Fruit fly (Drosophila melanogaster) whole organism, embryonic: Measurements from ENCODE around the gene obst-F.
A peak's percentile ranks its signal among the peaks of the same experiment; 100 is the strongest.

Experiments
- BEAF-32 ChIP-seq: fragments of 200-800 bp; sonication (Bioruptor generic); optimal IDR thresholded peaks from 3 replicates; lab custom pipeline; 2017; ENCODE audit warnings: missing biosample characterization, missing genetic modification characterization, mild to moderate bottlenecking, moderate library complexity, missing genetic modification reagents
- CG10147 ChIP-seq: fragments of 200-800 bp; sonication (Bioruptor generic); optimal IDR thresholded peaks from 2 replicates; lab custom pipeline; 2019; ENCODE audit warnings: missing biosample characterization, mild to moderate bottlenecking, missing genetic modification characterization, moderate library complexity
- CG10979 ChIP-seq: fragments of 200-800 bp; sonication (Bioruptor generic); optimal IDR thresholded peaks from 2 replicates; lab custom pipeline; 2018; ENCODE audit warnings: missing biosample characterization, mild to moderate bottlenecking, missing genetic modification characterization, moderate library complexity
- CG11398 ChIP-seq: fragments of 200-800 bp; sonication (Bioruptor generic); optimal IDR thresholded peaks from 2 replicates; lab custom pipeline; 2016; ENCODE audit warnings: missing biosample characterization, missing genetic modification characterization
- CG13287 ChIP-seq: fragments of 200-800 bp; sonication (Bioruptor generic); IDR thresholded peaks from 2 replicates; pipeline ENCODE4 v1.3.6; 2022; ENCODE audit warnings: missing biosample characterization, missing genetic modification characterization; ENCODE audit not compliant: partially characterized antibody
- CG14014 ChIP-seq: fragments of 200-800 bp; sonication (Bioruptor generic); IDR thresholded peaks from 2 replicates; pipeline ENCODE4 v1.3.6; 2022; ENCODE audit warnings: missing biosample characterization, missing genetic modification characterization
- CG15011 ChIP-seq: fragments of 200-800 bp; sonication (Bioruptor generic); optimal IDR thresholded peaks from 3 replicates; lab custom pipeline; 2018; ENCODE audit warnings: missing biosample characterization, mild to moderate bottlenecking, missing genetic modification characterization
- CG15479 ChIP-seq: fragments of 200-800 bp; sonication (Bioruptor generic); optimal IDR thresholded peaks from 3 replicates; lab custom pipeline; 2019; ENCODE audit warnings: missing biosample characterization, mild to moderate bottlenecking, missing genetic modification characterization, moderate library complexity
- CG15514 ChIP-seq: fragments of 200-800 bp; sonication (Bioruptor generic); optimal IDR thresholded peaks from 3 replicates; lab custom pipeline; 2017; ENCODE audit warnings: missing biosample characterization, missing genetic modification characterization, mild to moderate bottlenecking, moderate library complexity, missing genetic modification reagents
- CG17361 ChIP-seq: fragments of 200-800 bp; sonication (Bioruptor generic); IDR thresholded peaks from 3 replicates; pipeline ENCODE4 v1.3.6; 2022; ENCODE audit warnings: missing biosample characterization, missing genetic modification characterization
- CG17912 ChIP-seq: fragments of 200-800 bp; sonication (Bioruptor generic); optimal IDR thresholded peaks from 2 replicates; lab custom pipeline; 2018; ENCODE audit warnings: missing biosample characterization, mild to moderate bottlenecking, missing genetic modification characterization
- CG2875 ChIP-seq: fragments of 200-800 bp; sonication (Bioruptor generic); optimal IDR thresholded peaks from 2 replicates; lab custom pipeline; 2017; ENCODE audit warnings: missing biosample characterization, mild to moderate bottlenecking, missing genetic modification characterization, missing genetic modification reagents
- CG31224 ChIP-seq: fragments of 200-800 bp; sonication (Bioruptor generic); IDR thresholded peaks from 2 replicates; pipeline ENCODE4 v1.3.6; 2022; ENCODE audit warnings: missing biosample characterization, missing genetic modification characterization
- CG3163 ChIP-seq: fragments of 200-800 bp; sonication (Bioruptor generic); optimal IDR thresholded peaks from 3 replicates; lab custom pipeline; 2016; ENCODE audit warnings: missing biosample characterization, missing genetic modification characterization
- CG42726 ChIP-seq: fragments of 200-800 bp; sonication (Bioruptor generic); IDR thresholded peaks from 2 replicates; pipeline ENCODE4 v1.3.6; 2022; ENCODE audit warnings: missing biosample characterization, missing genetic modification characterization; ENCODE audit not compliant: partially characterized antibody
- CG7271 ChIP-seq: fragments of 200-800 bp; sonication (Bioruptor generic); optimal IDR thresholded peaks from 2 replicates; lab custom pipeline; 2018; ENCODE audit warnings: missing biosample characterization, mild to moderate bottlenecking, missing genetic modification characterization, moderate library complexity
- CHES-1-like ChIP-seq: fragments of 200-800 bp; sonication (Bioruptor generic); optimal IDR thresholded peaks from 2 replicates; lab custom pipeline; 2016; ENCODE audit warnings: missing biosample characterization, missing genetic modification characterization
- Camta ChIP-seq: fragments of 200-800 bp; sonication (Bioruptor generic); optimal IDR thresholded peaks from 2 replicates; lab custom pipeline; 2016; ENCODE audit warnings: missing biosample characterization, missing genetic modification characterization
- D ChIP-seq, 2 experiments: fragments of 200-800 bp in 1 of 2; fragments of >200 bp in 1 of 2; sonication (Bioruptor generic) in 1 of 2; optimal IDR thresholded peaks; 2 replicates in 1 of 2; 3 replicates in 1 of 2; lab custom pipeline; 2017; ENCODE audit warnings: mild to moderate bottlenecking in 1 of 2, missing biosample characterization in 1 of 2, missing genetic modification characterization in 1 of 2, missing genetic modification reagents in 1 of 2
- Dbx ChIP-seq: fragments of 200-800 bp; sonication (Bioruptor generic); IDR thresholded peaks from 3 replicates; pipeline ENCODE4 v1.3.6; 2022; ENCODE audit warnings: missing biosample characterization, missing genetic modification characterization
- E2f1 ChIP-seq: fragments of 200-800 bp; sonication (Bioruptor generic); IDR thresholded peaks from 2 replicates; pipeline ENCODE4 v1.3.6; 2022; ENCODE audit warnings: missing biosample characterization, missing genetic modification characterization
- Gsc ChIP-seq: fragments of 200-800 bp; sonication (Bioruptor generic); IDR thresholded peaks from 2 replicates; pipeline ENCODE4 v1.3.6; 2022; ENCODE audit warnings: missing biosample characterization, missing genetic modification characterization
- Oli ChIP-seq: fragments of 200-800 bp; sonication (Bioruptor generic); optimal IDR thresholded peaks from 2 replicates; lab custom pipeline; 2018; ENCODE audit warnings: missing biosample characterization, mild to moderate bottlenecking, missing genetic modification characterization, moderate library complexity
- Optix ChIP-seq: fragments of 200-800 bp; sonication (Bioruptor generic); IDR thresholded peaks from 3 replicates; pipeline ENCODE4 v1.3.6; 2022; ENCODE audit warnings: missing biosample characterization, missing genetic modification characterization
- Side ChIP-seq: fragments of 200-800 bp; sonication (Bioruptor generic); optimal IDR thresholded peaks from 2 replicates; lab custom pipeline; 2016; ENCODE audit warnings: missing biosample characterization, missing genetic modification characterization
- YL-1 ChIP-seq: fragments of 200-800 bp; sonication (Bioruptor generic); optimal IDR thresholded peaks from 3 replicates; lab custom pipeline; 2017; ENCODE audit warnings: missing biosample characterization, mild to moderate bottlenecking, missing genetic modification characterization
- aop ChIP-seq: fragments of 200-800 bp; sonication (Bioruptor generic); IDR thresholded peaks from 2 replicates; pipeline ENCODE4 v1.3.6; 2022; ENCODE audit warnings: missing biosample characterization, missing genetic modification characterization
- ap ChIP-seq: fragments of 200-800 bp; sonication (Bioruptor generic); IDR thresholded peaks from 2 replicates; pipeline ENCODE4 v1.3.6; 2022; ENCODE audit warnings: missing biosample characterization, missing genetic modification characterization
- az2 ChIP-seq: fragments of 200-800 bp; sonication (Bioruptor generic); optimal IDR thresholded peaks from 3 replicates; lab custom pipeline; 2016; ENCODE audit warnings: missing biosample characterization, missing genetic modification characterization
- cato ChIP-seq: fragments of 200-800 bp; sonication (Bioruptor generic); optimal IDR thresholded peaks from 2 replicates; lab custom pipeline; 2016; ENCODE audit warnings: missing biosample characterization, missing genetic modification characterization, borderline replicate concordance
- esg ChIP-seq: fragments of 200-800 bp; sonication (Bioruptor generic); conservative IDR thresholded peaks from 2 replicates; pipeline ENCODE4 v1.3.6; 2022; ENCODE audit warnings: missing biosample characterization, missing genetic modification characterization
- eve ChIP-seq, 2 experiments: fragments of >200 bp; optimal IDR thresholded peaks; 2 replicates each; lab custom pipeline; 2017; ENCODE audit warnings: missing biosample characterization in 2 of 2, missing genetic modification characterization in 2 of 2
- ftz-f1 ChIP-seq: fragments of 200-800 bp; sonication (Bioruptor generic); optimal IDR thresholded peaks from 2 replicates; lab custom pipeline; 2016; ENCODE audit warnings: missing biosample characterization, missing genetic modification characterization
- grau ChIP-seq: fragments of 200-800 bp; optimal IDR thresholded peaks from 3 replicates; lab custom pipeline; 2019; ENCODE audit warnings: missing biosample characterization, mild to moderate bottlenecking, missing genetic modification characterization, moderate library complexity
- h ChIP-seq: fragments of >200 bp; optimal IDR thresholded peaks from 2 replicates; lab custom pipeline; 2017
- hb ChIP-seq: fragments of 200-800 bp; sonication (Bioruptor generic); IDR thresholded peaks from 3 replicates; pipeline ENCODE4 v1.3.6; 2022; ENCODE audit warnings: missing biosample characterization, missing genetic modification characterization; ENCODE audit not compliant: partially characterized antibody
- hth ChIP-seq: fragments of >200 bp; optimal IDR thresholded peaks from 2 replicates; lab custom pipeline; 2017; ENCODE audit warnings: inconsistent platforms
- ind ChIP-seq: fragments of 200-800 bp; sonication (Bioruptor generic); optimal IDR thresholded peaks from 3 replicates; lab custom pipeline; 2016; ENCODE audit warnings: missing biosample characterization, missing genetic modification characterization
- mirr ChIP-seq: fragments of 200-800 bp; sonication (Bioruptor generic); optimal IDR thresholded peaks from 3 replicates; lab custom pipeline; 2018; ENCODE audit warnings: missing biosample characterization, mild to moderate bottlenecking, missing genetic modification characterization
- nmo ChIP-seq: fragments of 200-800 bp; sonication (Bioruptor generic); optimal IDR thresholded peaks from 2 replicates; lab custom pipeline; 2018; ENCODE audit warnings: missing biosample characterization, mild to moderate bottlenecking, missing genetic modification characterization, moderate library complexity
- otp ChIP-seq: fragments of 200-800 bp; sonication (Bioruptor generic); IDR thresholded peaks from 3 replicates; pipeline ENCODE4, ENCODE4 v1.3.6; 2022; ENCODE audit warnings: missing biosample characterization, missing genetic modification characterization
- phol ChIP-seq: fragments of 200-800 bp; sonication (Bioruptor generic); optimal IDR thresholded peaks from 3 replicates; lab custom pipeline; 2018; ENCODE audit warnings: missing biosample characterization, mild to moderate bottlenecking, missing genetic modification characterization, moderate library complexity
- row ChIP-seq: fragments of 200-800 bp; sonication (Bioruptor generic); IDR thresholded peaks from 3 replicates; pipeline ENCODE4 v1.3.6; 2022; ENCODE audit warnings: missing biosample characterization, missing genetic modification characterization
- shn ChIP-seq: fragments of 200-800 bp; sonication (Bioruptor generic); optimal IDR thresholded peaks from 3 replicates; lab custom pipeline; 2016; ENCODE audit warnings: missing biosample characterization, missing genetic modification characterization
- slbo ChIP-seq: fragments of 200-800 bp; sonication (Bioruptor generic); IDR thresholded peaks from 2 replicates; pipeline ENCODE4 v1.3.6; 2022; ENCODE audit warnings: missing biosample characterization, missing genetic modification characterization
- sr ChIP-seq: fragments of 200-800 bp; sonication (Bioruptor generic); IDR thresholded peaks from 3 replicates; pipeline ENCODE4 v1.3.6; 2022; ENCODE audit warnings: missing biosample characterization, missing genetic modification characterization
- tap ChIP-seq: fragments of 200-800 bp; optimal IDR thresholded peaks from 3 replicates; lab custom pipeline; 2019; ENCODE audit warnings: missing biosample characterization, mild to moderate bottlenecking, missing genetic modification characterization, moderate library complexity
- zfh2 ChIP-seq: fragments of 200-800 bp; sonication (Bioruptor generic); optimal IDR thresholded peaks from 2 replicates; lab custom pipeline; 2016; ENCODE audit warnings: missing biosample characterization, missing genetic modification characterization

The obst-F gene

DNA sequence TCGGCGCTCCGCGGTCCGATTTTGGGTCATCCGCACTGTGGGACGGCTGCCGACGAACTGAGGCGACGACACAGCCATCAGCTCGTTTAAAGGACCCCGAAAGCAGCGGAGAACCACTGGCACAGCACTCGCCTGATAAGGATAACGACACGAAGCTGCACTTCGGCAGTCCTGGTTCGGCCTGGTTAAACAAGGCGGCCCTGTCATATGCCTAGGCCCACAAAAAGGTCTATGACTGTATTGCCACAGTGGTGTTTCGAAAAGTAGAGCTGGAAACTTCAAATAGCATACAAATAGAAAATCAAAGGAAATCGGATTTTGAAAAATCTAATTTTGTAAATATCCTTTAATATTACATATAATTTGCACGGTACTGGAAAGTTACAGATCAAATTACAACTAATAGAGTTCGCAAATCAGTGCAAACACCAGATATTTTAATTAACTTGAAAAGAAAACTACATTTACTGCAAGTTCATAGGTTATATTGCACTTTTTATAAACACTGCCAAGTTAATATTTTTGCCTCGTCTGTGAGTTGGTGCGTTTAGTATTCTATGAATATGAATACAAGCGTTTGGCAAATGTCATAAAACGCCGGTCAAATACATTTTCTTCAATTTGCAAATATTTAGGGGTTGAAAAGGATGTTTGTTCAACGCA, 16.1 kb downstream of the obst-F start (continued):
- no peak for TF ChIP-seq aop (GFP tag; lab: Robert Waterston, UW)
- TF ChIP-seq eve (GFP tag; optimal IDR thresholded peaks at IDR 0.05; lab: Kevin White, UChicago), result peak in 1 of 2 experiments; percentile 81
- no peak for TF ChIP-seq otp (GFP tag; lab: Robert Waterston, UW)
- no peak for TF ChIP-seq hth (lab: Kevin White, UChicago)
- peak; percentile 71 for TF ChIP-seq nmo (GFP tag; lab: Kevin White, UChicago)
- no peak for TF ChIP-seq mirr (GFP tag; lab: Kevin White, UChicago)
- peak; percentile 51 for TF ChIP-seq ind (GFP tag; lab: Kevin White, UChicago)
- no peak for TF ChIP-seq tap (tag; lab: Kevin White, UChicago)
- TF ChIP-seq CG13287, result no peak
- TF ChIP-seq cato (GFP tag; lab: Kevin White, UChicago), result peak; percentile 58
- no peak for TF ChIP-seq CG7271
- TF ChIP-seq Gsc (GFP tag; lab: Robert Waterston, UW), result no peak
- no peak for TF ChIP-seq CG15479
- peak; percentile 22 for TF ChIP-seq CG15011 (GFP tag; lab: Kevin White, UChicago)
- TF ChIP-seq Oli (tag; lab: Kevin White, UChicago), result peak; percentile 77
- no peak for TF ChIP-seq YL-1 (GFP tag; lab: Kevin White, UChicago)
- no peak for TF ChIP-seq ap (GFP tag; lab: Robert Waterston, UW)
- TF ChIP-seq h (lab: Kevin White, UChicago), result no peak
- no peak for TF ChIP-seq ftz-f1 (GFP tag; lab: Kevin White, UChicago)
- no peak for TF ChIP-seq CG11398

DNA sequence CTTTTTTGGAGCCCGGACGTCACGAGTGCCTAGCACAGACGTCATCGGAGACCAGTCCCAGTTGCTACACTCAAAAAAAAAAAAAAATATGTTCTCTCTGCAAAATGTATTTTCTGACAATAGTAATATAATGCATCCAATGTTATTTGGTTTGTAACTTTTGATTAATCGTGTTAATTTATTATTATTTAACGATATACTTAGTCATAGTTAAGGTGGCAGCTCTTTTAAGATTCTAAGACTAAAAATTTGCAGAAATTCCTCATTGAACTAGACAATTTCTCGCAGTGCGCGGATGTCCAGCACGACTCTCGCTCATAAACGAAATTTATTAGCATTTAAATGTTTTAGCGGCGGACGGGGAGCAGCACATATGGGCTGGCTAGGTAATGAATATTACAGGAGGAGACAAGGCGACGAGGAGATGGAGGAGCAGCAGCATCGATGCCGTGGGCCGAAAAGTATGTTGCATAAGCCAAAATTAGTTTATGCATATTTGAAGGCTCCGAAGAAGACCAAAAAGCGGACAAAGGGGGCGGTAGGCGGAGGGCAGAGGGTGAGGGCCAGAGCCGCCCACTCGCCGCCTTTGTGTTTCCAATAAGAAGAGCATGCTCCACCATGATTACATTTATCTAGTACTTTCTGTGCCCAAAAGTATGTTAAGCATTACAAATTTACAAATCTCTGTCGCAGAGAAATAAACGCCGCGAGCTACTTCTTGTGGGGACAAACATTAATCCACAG, 17.9 kb downstream of the obst-F start:
- peak; percentile 21 for TF ChIP-seq CG15514 (GFP tag; lab: Kevin White, UChicago)
- 0 out of 2 replicates have a peak, but pooled peaks have one; percentile 5 for TF ChIP-seq CG31224 (GFP tag; lab: Robert Waterston, UW)
- TF ChIP-seq hb (GFP tag; lab: Robert Waterston, UW), result no peak
- TF ChIP-seq CHES-1-like, result no peak
- peak; percentile 24 for TF ChIP-seq Camta
- peak; percentile 57 for TF ChIP-seq grau (tag; lab: Kevin White, UChicago)
- TF ChIP-seq CG2875 (GFP tag; lab: Kevin White, UChicago), result peak; percentile 25
- peak; percentile 48 for TF ChIP-seq esg (GFP tag; lab: Robert Waterston, UW)
- no peak for TF ChIP-seq Optix
- no peak for TF ChIP-seq BEAF-32
- peak; percentile 23 for TF ChIP-seq CG10147 (GFP tag; lab: Kevin White, UChicago)
- TF ChIP-seq az2 (GFP tag; lab: Kevin White, UChicago), result peak; percentile 22
- TF ChIP-seq shn (GFP tag; lab: Kevin White, UChicago), result no peak
- peak; percentile 44; the same call in 1 of the 2 replicates for TF ChIP-seq E2f1 (GFP tag; lab: Robert Waterston, UW)
- peak; percentile 60 for TF ChIP-seq phol (tag; lab: Kevin White, UChicago)
- 0 out of 3 replicates have a peak, but pooled peaks have one; percentile 12 for TF ChIP-seq sr (GFP tag; lab: Robert Waterston, UW)
- peak; percentile 61; the same call in 2 of the 3 replicates for TF ChIP-seq CG17361 (GFP tag; lab: Robert Waterston, UW)
- no peak for TF ChIP-seq D (optimal IDR thresholded peaks at IDR 0.05; lab: Kevin White, UChicago)
- peak; percentile 8 for TF ChIP-seq D (GFP tag; optimal IDR thresholded peaks at IDR 0.05; lab: Kevin White, UChicago)
- TF ChIP-seq CG14014 (GFP tag; lab: Robert Waterston, UW), result no peak
- peak; percentile 33 for TF ChIP-seq zfh2 (GFP tag; lab: Kevin White, UChicago)
- TF ChIP-seq slbo (GFP tag; lab: Robert Waterston, UW), result peak; percentile 67
- TF ChIP-seq CG3163 (GFP tag; lab: Kevin White, UChicago), result no peak
- TF ChIP-seq CG17912 (GFP tag; lab: Kevin White, UChicago), result no peak
- TF ChIP-seq CG42726 (GFP tag; lab: Robert Waterston, UW), result no peak
- no peak for TF ChIP-seq Side (GFP tag; lab: Kevin White, UChicago)
- 0 out of 3 replicates have a peak, but pooled peaks have one; percentile 36 for TF ChIP-seq Dbx (GFP tag; lab: Robert Waterston, UW)
- TF ChIP-seq CG10979, result peak; percentile 51
- TF ChIP-seq row (GFP tag; lab: Robert Waterston, UW), result peak; percentile 71
